Worm (Caenorhabditis elegans) whole organism, late embryonic: ENCODE measurements around the gene T21H3.5.

Source experiments
- C08G9.2 ChIP-seq: sonication (generic microtip); optimal IDR thresholded peaks from 2 replicates; lab custom pipeline; 2016; ENCODE audit warnings: mild to moderate bottlenecking, missing genetic modification characterization, moderate library complexity, missing compliant biosample characterization
- ceh-14 ChIP-seq: sonication (generic microtip); optimal IDR thresholded peaks from 2 replicates; lab custom pipeline; 2016; ENCODE audit warnings: missing genotype, missing genetic modification characterization, missing compliant biosample characterization
- ceh-30 ChIP-seq: fragments of 150-350 bp; optimal IDR thresholded peaks from 2 replicates; lab custom pipeline; 2014; ENCODE audit warnings: missing biosample characterization, missing genetic modification characterization
- ceh-48 ChIP-seq: sonication (generic microtip); optimal IDR thresholded peaks from 2 replicates; lab custom pipeline; 2016; ENCODE audit warnings: missing genetic modification characterization, inconsistent platforms, missing compliant biosample characterization
- fkh-10 ChIP-seq: fragments of 150-350 bp; optimal IDR thresholded peaks from 2 replicates; lab custom pipeline; 2014; ENCODE audit warnings: missing biosample characterization, missing genetic modification reagents, missing genetic modification characterization
- hlh-30 ChIP-seq: sonication (generic microtip); optimal IDR thresholded peaks from 2 replicates; lab custom pipeline; 2017; ENCODE audit warnings: antibody characterized with exemption, missing genetic modification characterization, missing compliant biosample characterization; ENCODE audit not compliant: insufficient read depth
- lin-11 ChIP-seq: fragments of 200-800 bp; sonication (Bioruptor generic); optimal IDR thresholded peaks from 2 replicates; lab custom pipeline; 2018; ENCODE audit warnings: mild to moderate bottlenecking, missing genetic modification characterization, missing compliant biosample characterization
- npax-4 ChIP-seq: sonication (generic microtip); optimal IDR thresholded peaks from 2 replicates; lab custom pipeline; 2016; ENCODE audit warnings: missing genetic modification characterization, missing compliant biosample characterization
- pha-4 ChIP-seq: fragments of 150-350 bp; optimal IDR thresholded peaks from 2 replicates; lab custom pipeline; 2018; ENCODE audit warnings: missing biosample characterization, missing genetic modification reagents, missing genetic modification characterization
- rnt-1 ChIP-seq: sonication (generic microtip); optimal IDR thresholded peaks from 2 replicates; lab custom pipeline; 2016; ENCODE audit warnings: missing genetic modification characterization, missing compliant biosample characterization
- unc-86 ChIP-seq: sonication (generic microtip); optimal IDR thresholded peaks from 2 replicates; lab custom pipeline; 2016; ENCODE audit warnings: missing genetic modification characterization, missing compliant biosample characterization
- ztf-16 ChIP-seq: sonication (generic microtip); optimal IDR thresholded peaks from 2 replicates; lab custom pipeline; 2017; ENCODE audit warnings: missing genetic modification characterization, missing compliant biosample characterization

DNA sequence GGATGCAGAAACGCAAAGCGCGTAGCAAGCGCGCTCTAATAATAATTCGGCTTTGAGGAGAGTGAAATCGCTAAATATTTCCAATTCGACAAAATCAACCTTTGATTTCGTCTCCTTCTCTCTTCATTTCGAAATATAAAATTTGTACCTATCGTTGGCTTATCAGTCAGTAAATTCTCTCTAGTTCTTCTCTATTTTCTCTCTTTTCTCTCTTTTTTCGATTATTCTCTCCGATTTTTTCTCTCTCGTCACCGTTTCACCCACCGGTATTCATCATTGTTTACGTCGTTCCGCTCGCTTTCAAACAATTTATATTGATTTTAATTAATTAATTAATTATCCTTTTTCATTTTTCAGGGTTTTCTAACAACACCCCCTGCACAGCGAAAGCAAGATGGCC lies 8.2 kb downstream of the T21H3.5 start, which contains the start of gene cmd-1:
- TF ChIP-seq hlh-30 (tag; lab: Kevin White, UChicago) (no peak), fkh-10 (GFP tag; lab: Kevin White, UChicago) (no peak), ceh-48 (no peak), unc-86 (no peak), rnt-1 (tag; lab: Kevin White, UChicago) (no peak), lin-11 (tag; lab: Kevin White, UChicago) (no peak), npax-4 (tag; lab: Kevin White, UChicago) (no peak), ceh-14 (tag; lab: Kevin White, UChicago) (no peak), ceh-30 (tag; lab: Kevin White, UChicago) (no peak), ztf-16 (tag; lab: Kevin White, UChicago) (no peak), C08G9.2 (tag; lab: Kevin White, UChicago) (no peak), pha-4 (tag; lab: Kevin White, UChicago) (no peak)
